Worm (Caenorhabditis elegans) whole organism, L4 larva: Measurements from ENCODE around the gene F25G6.9.

Experiments
- F26F4.8 ChIP-seq: fragments of 200-800 bp; sonication (Bioruptor generic); conservative IDR thresholded peaks from 2 replicates; pipeline ENCODE4 v1.3.6; 2022; ENCODE audit warnings: missing genetic modification characterization, missing compliant biosample characterization
- Y48G9A.11 ChIP-seq: fragments of 200-800 bp; sonication (Bioruptor generic); IDR thresholded peaks from 2 replicates; pipeline ENCODE4 v1.3.6; 2022; ENCODE audit warnings: missing genetic modification reagents, missing genetic modification characterization, missing compliant biosample characterization
- Y75B8A.6 ChIP-seq: fragments of 200-800 bp; sonication (Bioruptor generic); IDR thresholded peaks from 2 replicates; pipeline ENCODE4 v1.3.6; 2022; ENCODE audit warnings: missing genetic modification reagents, missing genetic modification characterization, missing compliant biosample characterization
- aha-1 ChIP-seq: fragments of 150-350 bp; peaks from one replicate; lab custom pipeline; 2014; ENCODE audit warnings: missing biosample characterization, missing genetic modification characterization
- attf-4 ChIP-seq: sonication (generic microtip); optimal IDR thresholded peaks from 3 replicates; lab custom pipeline; 2017; ENCODE audit warnings: missing biosample characterization, missing genetic modification characterization
- ceh-62 ChIP-seq: sonication (generic microtip); optimal IDR thresholded peaks from 2 replicates; lab custom pipeline; 2017; ENCODE audit warnings: missing biosample characterization, missing genetic modification characterization
- daf-16 ChIP-seq, 3 experiments: sonication (generic microtip); optimal IDR thresholded peaks; 2 replicates each; lab custom pipeline; 2016 to 2017; ENCODE audit warnings: missing genetic modification characterization in 3 of 3, missing genetic modification reagents in 3 of 3, mild to moderate bottlenecking in 2 of 3, missing compliant biosample characterization in 2 of 3, missing biosample characterization in 1 of 3, moderate library complexity in 1 of 3
- dmd-6 ChIP-seq: fragments of 200-800 bp; sonication (Bioruptor generic); IDR thresholded peaks from 2 replicates; pipeline ENCODE4 v1.3.6; 2022; ENCODE audit warnings: missing genetic modification reagents, missing genetic modification characterization, missing compliant biosample characterization
- dmd-9 ChIP-seq: fragments of 200-800 bp; sonication (Bioruptor generic); IDR thresholded peaks from 2 replicates; pipeline ENCODE4 v1.3.6; 2022; ENCODE audit warnings: missing genetic modification reagents, missing genetic modification characterization, missing compliant biosample characterization
- duxl-1 ChIP-seq: sonication (generic microtip); optimal IDR thresholded peaks from 2 replicates; lab custom pipeline; 2016; ENCODE audit warnings: mild to moderate bottlenecking, missing genetic modification characterization, moderate library complexity, missing compliant biosample characterization; ENCODE audit not compliant: poor library complexity
- hmg-1.1 ChIP-seq: fragments of 200-800 bp; sonication (Bioruptor generic); IDR thresholded peaks from 2 replicates; pipeline ENCODE4 v1.3.6; 2022; ENCODE audit warnings: missing genetic modification reagents, missing genetic modification characterization, missing compliant biosample characterization
- lin-13 ChIP-seq: fragments of 150-350 bp; optimal IDR thresholded peaks from 2 replicates; lab custom pipeline; 2014; ENCODE audit warnings: missing biosample characterization, missing genetic modification reagents, missing genetic modification characterization
- madf-9 ChIP-seq: fragments of 200-800 bp; sonication (Bioruptor generic); conservative IDR thresholded peaks from 2 replicates; pipeline ENCODE4 v1.3.6; 2022; ENCODE audit warnings: missing genetic modification reagents, missing genetic modification characterization, missing compliant biosample characterization
- mdl-1 ChIP-seq, 2 experiments: fragments of 150-350 bp in 1 of 2; sonication (generic microtip) in 1 of 2; optimal IDR thresholded peaks; 2 replicates each; lab custom pipeline; 2014 to 2017; ENCODE audit warnings: missing biosample characterization in 2 of 2, missing genetic modification characterization in 2 of 2
- mep-1 ChIP-seq: fragments of 150-350 bp; sonication (generic microtip); optimal IDR thresholded peaks from 3 replicates; lab custom pipeline; 2014; ENCODE audit warnings: missing biosample characterization, missing genetic modification characterization
- mxl-3 ChIP-seq: fragments of 200-800 bp; sonication (Bioruptor generic); optimal IDR thresholded peaks from 2 replicates; lab custom pipeline; 2018; ENCODE audit warnings: mild to moderate bottlenecking, missing genetic modification characterization, missing compliant biosample characterization
- nhr-10 ChIP-seq: fragments of 150-350 bp; optimal IDR thresholded peaks from 2 replicates; lab custom pipeline; 2014; ENCODE audit warnings: missing biosample characterization, missing genetic modification characterization
- nhr-11 ChIP-seq: fragments of 150-350 bp; optimal IDR thresholded peaks from 2 replicates; lab custom pipeline; 2014; ENCODE audit warnings: missing biosample characterization, missing genetic modification characterization
- nhr-111 ChIP-seq: fragments of 200-800 bp; sonication (Bioruptor generic); optimal IDR thresholded peaks from 2 replicates; lab custom pipeline; 2018; ENCODE audit warnings: mild to moderate bottlenecking, missing genetic modification characterization, missing compliant biosample characterization
- nhr-25 ChIP-seq: sonication (generic microtip); optimal IDR thresholded peaks from 2 replicates; lab custom pipeline; 2017; ENCODE audit warnings: missing genetic modification characterization, mild to moderate bottlenecking, missing compliant biosample characterization, antibody characterized with exemption, moderate library complexity, borderline replicate concordance; ENCODE audit not compliant: insufficient read depth
- nhr-28 ChIP-seq: fragments of 150-350 bp; optimal IDR thresholded peaks from 2 replicates; lab custom pipeline; 2014; ENCODE audit warnings: missing biosample characterization, missing genetic modification characterization
- nhr-42 ChIP-seq: fragments of 200-800 bp; sonication (Bioruptor generic); IDR thresholded peaks from 2 replicates; pipeline ENCODE4 v1.3.6; 2022; ENCODE audit warnings: missing genetic modification characterization, missing compliant biosample characterization
- pha-4 ChIP-seq, 2 experiments: fragments of 150-350 bp in 1 of 2; fragments of 200-800 bp in 1 of 2; sonication (Bioruptor generic) in 1 of 2; IDR thresholded peaks in 1 of 2; optimal IDR thresholded peaks in 1 of 2; 2 replicates each; pipeline versions ENCODE4 v1.3.6 to Lab custom; 2014 to 2022; ENCODE audit warnings: missing genetic modification characterization in 2 of 2, missing genetic modification reagents in 2 of 2, missing biosample characterization in 1 of 2, missing compliant biosample characterization in 1 of 2
- php-3 ChIP-seq: fragments of 200-800 bp; sonication (Bioruptor generic); IDR thresholded peaks from 2 replicates; pipeline ENCODE4 v1.3.6; 2022; ENCODE audit warnings: missing genetic modification reagents, missing genetic modification characterization, missing compliant biosample characterization
- saeg-2 ChIP-seq: fragments of 200-800 bp; sonication (Bioruptor generic); IDR thresholded peaks from 2 replicates; pipeline ENCODE4 v1.3.6; 2022; ENCODE audit warnings: missing genetic modification reagents, missing genetic modification characterization, missing compliant biosample characterization
- skn-1 ChIP-seq: fragments of 150-350 bp; optimal IDR thresholded peaks from 2 replicates; lab custom pipeline; 2014; ENCODE audit warnings: missing biosample characterization, missing genetic modification characterization
- snpc-4 ChIP-seq: fragments of 150-350 bp; optimal IDR thresholded peaks from 2 replicates; lab custom pipeline; 2014; ENCODE audit warnings: missing biosample characterization, missing genetic modification characterization
- spr-3 ChIP-seq: fragments of 200-800 bp; sonication (Bioruptor generic); optimal IDR thresholded peaks from 2 replicates; lab custom pipeline; 2018; ENCODE audit warnings: mild to moderate bottlenecking, missing genetic modification characterization, missing compliant biosample characterization
- unc-39 ChIP-seq: sonication (generic microtip); optimal IDR thresholded peaks from 2 replicates; lab custom pipeline; 2017; ENCODE audit warnings: missing biosample characterization, missing genetic modification characterization
- unc-62 ChIP-seq, 3 experiments: fragments of 150-350 bp in 1 of 3; sonication (generic microtip); optimal IDR thresholded peaks in 2 of 3; peaks in 1 of 3; 1 replicate in 1 of 3; 2 replicates in 2 of 3; lab custom pipeline; 2014 to 2017; ENCODE audit warnings: missing biosample characterization in 3 of 3, missing genetic modification characterization in 3 of 3, missing genetic modification reagents in 3 of 3, missing genotype in 1 of 3
- zfp-2 ChIP-seq: sonication (generic microtip); optimal IDR thresholded peaks from 2 replicates; lab custom pipeline; 2016; ENCODE audit warnings: mild to moderate bottlenecking, missing genetic modification characterization, missing compliant biosample characterization

F25G6.9 gene

DNA sequence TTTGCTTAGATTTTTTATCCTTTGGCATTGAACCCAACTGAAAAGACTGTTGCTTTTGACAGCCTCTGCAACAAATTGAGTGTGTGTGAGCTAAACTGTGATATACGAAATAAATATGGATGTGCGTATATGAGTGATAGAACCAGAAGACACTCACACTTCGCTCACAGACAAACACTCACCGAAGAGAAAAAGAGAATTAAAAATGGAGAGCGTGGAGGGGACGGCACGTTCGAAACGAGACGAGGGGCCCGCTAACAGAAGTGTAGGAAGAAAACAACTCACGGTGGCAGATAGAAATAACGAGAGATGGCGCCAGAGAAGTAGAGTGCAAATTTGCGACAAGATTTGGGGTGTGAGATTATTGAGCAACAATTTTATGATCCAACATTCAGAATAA, 51.5 kb downstream of the F25G6.9 start (continued):
- no peak for TF ChIP-seq daf-16 (GFP tag; optimal IDR thresholded peaks at IDR 0.05; lab: Kevin White, UChicago)
- no peak for TF ChIP-seq daf-16 (tag; optimal IDR thresholded peaks at IDR 0.05; lab: Kevin White, UChicago)
- no peak for TF ChIP-seq saeg-2
- no peak for TF ChIP-seq snpc-4 (tag; lab: Kevin White, UChicago)
- TF ChIP-seq mdl-1 (tag; optimal IDR thresholded peaks at IDR 0.05; lab: Kevin White, UChicago): peak in 1 of 2 experiments; percentile 53
- no peak for TF ChIP-seq attf-4
- TF ChIP-seq aha-1: peak; percentile 93
- TF ChIP-seq nhr-42: no peak
- peak; percentile 11 for TF ChIP-seq nhr-28 (tag; lab: Kevin White, UChicago)
- TF ChIP-seq duxl-1 (tag; lab: Kevin White, UChicago): no peak
- peak; percentile 49; the same call in 1 of the 2 replicates for TF ChIP-seq hmg-1.1 (GFP tag; lab: Robert Waterston, UW)
- no peak for TF ChIP-seq pha-4 (GFP tag; IDR thresholded peaks at IDR 0.05; lab: Robert Waterston, UW)
- no peak for TF ChIP-seq pha-4 (tag; optimal IDR thresholded peaks at IDR 0.05; lab: Kevin White, UChicago)
- TF ChIP-seq spr-3: no peak
- no peak for TF ChIP-seq dmd-9
- TF ChIP-seq ceh-62 (tag; lab: Kevin White, UChicago): no peak
- TF ChIP-seq Y75B8A.6: no peak
- TF ChIP-seq lin-13 (GFP tag; lab: Kevin White, UChicago): no peak
- no peak for TF ChIP-seq unc-39 (tag; lab: Kevin White, UChicago)
- TF ChIP-seq nhr-11: peak; percentile 44
- no peak for TF ChIP-seq Y48G9A.11
- TF ChIP-seq mxl-3: no peak
- no peak for TF ChIP-seq F26F4.8 (GFP tag; lab: Robert Waterston, UW)
- TF ChIP-seq zfp-2 (tag; lab: Kevin White, UChicago): no peak
- TF ChIP-seq madf-9 (GFP tag; lab: Robert Waterston, UW): no peak
- TF ChIP-seq nhr-25 (tag; lab: Kevin White, UChicago): no peak
- no peak for TF ChIP-seq mep-1 (tag; lab: Kevin White, UChicago)
- 0 out of 2 replicates have a peak, but pooled peaks have one; percentile 14 for TF ChIP-seq dmd-6 (GFP tag; lab: Robert Waterston, UW)
- TF ChIP-seq, all 104 proteins: peak for 10

DNA sequence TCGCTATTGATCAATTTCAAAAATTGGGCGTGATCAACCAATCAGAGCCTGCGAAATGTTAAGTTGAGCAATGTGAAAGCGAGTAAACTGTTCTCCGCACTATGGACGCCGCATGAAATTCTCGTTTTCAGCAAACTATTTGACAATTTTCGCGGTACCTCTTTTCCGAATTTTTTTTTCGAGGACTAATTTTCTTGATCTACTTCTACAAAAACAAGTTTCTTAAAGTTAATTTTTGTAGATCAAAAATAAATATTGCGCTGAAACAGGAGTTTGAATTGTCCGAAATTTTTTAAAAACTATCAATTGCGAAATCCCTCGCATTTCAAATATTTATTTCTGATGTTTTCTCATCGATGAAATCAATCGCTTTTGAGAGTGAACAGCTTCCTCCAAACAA, 52.1 kb downstream of the F25G6.9 start:
- TF ChIP-seq php-3 (GFP tag; lab: Robert Waterston, UW) (no peak), ceh-62 (tag; lab: Kevin White, UChicago) (no peak), unc-62 (GFP tag; optimal IDR thresholded peaks at IDR 0.05 in 1 of 2; lab: Kevin White, UChicago) (peak in 1 of 2 experiments; percentile 82), unc-62 (tag; optimal IDR thresholded peaks at IDR 0.05; lab: Kevin White, UChicago) (no peak)
- TF ChIP-seq, all 104 proteins: peak for 1

DNA sequence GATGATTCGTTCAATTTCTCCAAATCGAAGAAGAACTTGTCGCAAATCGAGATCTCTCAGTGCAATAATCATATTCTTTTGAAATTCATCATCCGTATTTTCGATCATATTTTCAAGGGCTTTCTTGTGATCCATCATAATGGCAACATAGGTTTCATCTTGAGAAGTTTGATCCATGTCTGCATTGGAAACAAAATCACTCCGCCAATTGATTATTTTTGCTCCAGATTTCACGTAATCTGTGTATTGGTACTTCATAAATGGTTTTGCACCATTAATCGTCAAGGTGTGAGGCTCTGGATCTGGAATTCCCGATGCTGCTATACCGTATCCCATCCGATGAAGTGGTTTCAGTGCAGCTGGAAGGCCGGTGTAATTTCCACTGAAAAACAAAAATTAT, 53.4 kb downstream of the F25G6.9 start:
- TF ChIP-seq skn-1 (no peak), aha-1 (peak; percentile 96), nhr-111 (no peak), nhr-10 (tag; lab: Kevin White, UChicago) (no peak)
